Worm (Caenorhabditis elegans) whole organism, L3 larva: ENCODE measurements around the gene lgc-16.

ENCODE experiments used
- elt-1 ChIP-seq: fragments of 150-350 bp; optimal IDR thresholded peaks from 2 replicates; lab custom pipeline; 2014; ENCODE audit warnings: missing biosample characterization, missing genetic modification characterization
- elt-2 ChIP-seq: sonication (generic microtip); optimal IDR thresholded peaks from 2 replicates; lab custom pipeline; 2016; ENCODE audit warnings: missing genetic modification reagents, mild to moderate bottlenecking, missing genetic modification characterization, missing compliant biosample characterization
- fkh-10 ChIP-seq: sonication (generic microtip); optimal IDR thresholded peaks from 2 replicates; lab custom pipeline; 2017; ENCODE audit warnings: missing biosample characterization, missing genetic modification reagents, missing genetic modification characterization
- fos-1 ChIP-seq: fragments of 150-350 bp; optimal IDR thresholded peaks from 2 replicates; lab custom pipeline; 2014; ENCODE audit warnings: missing biosample characterization, missing genetic modification characterization
- jun-1 ChIP-seq: fragments of 150-350 bp; optimal IDR thresholded peaks from 2 replicates; lab custom pipeline; 2014; ENCODE audit warnings: missing biosample characterization, missing genetic modification reagents, missing genetic modification characterization
- nhr-25 ChIP-seq: sonication (generic microtip); optimal IDR thresholded peaks from 2 replicates; lab custom pipeline; 2017; ENCODE audit warnings: missing biosample characterization, missing genetic modification characterization
- skn-1 ChIP-seq: fragments of 150-350 bp; optimal IDR thresholded peaks from 2 replicates; lab custom pipeline; 2014; ENCODE audit warnings: missing biosample characterization, missing genetic modification characterization
- tbx-2 ChIP-seq: sonication (generic microtip); optimal IDR thresholded peaks from 2 replicates; lab custom pipeline; 2016; ENCODE audit warnings: mild to moderate bottlenecking, missing genetic modification characterization, missing compliant biosample characterization
- unc-39 ChIP-seq: sonication (generic microtip); optimal IDR thresholded peaks from 4 replicates; lab custom pipeline; 2017; ENCODE audit warnings: missing biosample characterization, missing genetic modification characterization

- TF ChIP-seq unc-39 (tag; lab: Kevin White, UChicago): no peak
- no peak for TF ChIP-seq elt-1 (tag; lab: Kevin White, UChicago)
- TF ChIP-seq fos-1 (tag; lab: Kevin White, UChicago): no peak
- TF ChIP-seq elt-2 (tag; lab: Kevin White, UChicago): no peak
- no peak for TF ChIP-seq nhr-25
- TF ChIP-seq jun-1 (tag; lab: Kevin White, UChicago): no peak
- no peak for TF ChIP-seq tbx-2 (tag; lab: Kevin White, UChicago)
- TF ChIP-seq fkh-10: no peak
- TF ChIP-seq skn-1 (tag; lab: Kevin White, UChicago): no peak
Measured at ce11 chrX:12149638-12150137, 31.2 kb downstream of the lgc-16 start, which contains the start of gene znf-474.
